Fruit fly (Drosophila melanogaster): ENCODE results near the gene Hibch.

DNA sequence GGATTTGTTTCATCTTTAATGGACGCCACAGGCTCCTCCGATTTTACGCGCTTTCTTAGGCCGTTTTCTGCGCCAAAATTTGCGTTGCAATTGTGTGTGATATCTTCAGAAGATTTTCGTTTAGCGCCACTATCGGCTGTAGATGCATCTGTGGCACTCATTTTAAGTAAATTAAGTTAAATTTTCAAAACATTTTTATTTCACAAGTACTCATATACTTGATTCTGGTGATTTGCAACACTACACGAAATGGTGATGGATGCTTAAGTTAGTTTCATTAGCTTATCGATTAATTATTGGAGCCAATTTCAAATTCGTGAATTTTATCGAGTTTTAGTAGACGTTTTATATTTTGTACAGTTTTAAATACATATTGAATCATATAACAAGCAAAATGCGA lies 6.6 kb downstream of the Hibch start, which contains the start of gene CG6171:
- TF ChIP-seq CTCF (optimal IDR thresholded peaks at IDR 0.05), result no peak
- no peak for TF ChIP-seq CG8478 (optimal IDR thresholded peaks at IDR 0.05)

All from S2 (cell line).